Fruit fly (Drosophila melanogaster): ENCODE data around the gene CG6712.

The CG6712 gene

DNA sequence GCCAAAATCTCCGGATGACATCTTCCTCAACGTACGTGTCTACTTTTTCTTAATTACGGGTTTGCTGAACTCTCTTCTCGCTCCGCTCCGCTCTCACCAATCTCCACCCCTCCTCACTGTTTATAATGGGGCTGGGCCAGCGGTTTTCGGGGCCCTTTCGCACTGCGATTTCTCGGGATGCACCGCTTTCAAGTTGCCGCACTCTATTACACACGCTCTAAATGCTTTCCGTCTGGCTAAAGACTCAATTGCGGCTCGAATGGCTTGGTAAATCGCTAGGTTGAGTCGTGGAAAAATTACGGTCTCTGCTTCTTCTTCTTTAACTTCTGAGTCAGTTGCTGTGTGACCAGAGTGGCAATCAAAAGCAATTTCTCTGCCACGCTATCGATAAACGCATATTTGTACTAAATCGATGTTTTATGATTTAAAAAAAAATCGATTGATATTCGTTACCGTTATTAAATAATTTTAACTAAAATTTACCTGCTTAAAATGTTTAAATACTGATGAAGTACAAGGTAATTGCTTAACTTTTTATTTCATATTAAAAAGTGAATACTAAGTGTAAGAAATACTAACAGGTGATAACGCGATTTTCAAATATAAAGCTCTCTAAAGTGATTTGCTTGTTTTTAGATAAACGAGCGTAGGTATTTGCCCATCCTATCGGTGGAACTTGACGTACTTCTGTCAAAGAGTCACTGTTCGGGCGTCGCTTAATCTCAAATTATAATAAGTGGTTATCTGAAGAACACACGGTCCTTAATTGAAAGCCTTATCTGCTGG lies 12.7 kb upstream of the CG6712 start, which contains the start of the genes Rab6 and Phae1 (continued):
- TF ChIP-seq sug (tag; optimal IDR thresholded peaks at IDR 0.05) = peak; percentile 10
- TF ChIP-seq Hmx (GFP tag; optimal IDR thresholded peaks at IDR 0.05) = no peak
- no peak for TF ChIP-seq lov (optimal IDR thresholded peaks at IDR 0.05)
- TF ChIP-seq lov (GFP tag; IDR thresholded peaks at IDR 0.05) = no peak
- TF ChIP-seq az2 (GFP tag; optimal IDR thresholded peaks at IDR 0.05) = no peak
- TF ChIP-seq Sox102F (GFP tag; optimal IDR thresholded peaks at IDR 0.05) = no peak
- TF ChIP-seq dati (GFP tag; IDR thresholded peaks at IDR 0.05) = no peak
- no peak for TF ChIP-seq B-H1 (GFP tag; IDR thresholded peaks at IDR 0.05)
- no peak for TF ChIP-seq CG17912 (GFP tag; optimal IDR thresholded peaks at IDR 0.05)
- TF ChIP-seq CG30020 (tag; optimal IDR thresholded peaks at IDR 0.05) = no peak
- TF ChIP-seq twi (tag; optimal IDR thresholded peaks at IDR 0.05) = no peak
- TF ChIP-seq Xrp1 (GFP tag; IDR thresholded peaks at IDR 0.05) = no peak
- no peak for TF ChIP-seq mld (GFP tag; IDR thresholded peaks at IDR 0.05; ENCODE audit: partially characterized antibody)
- no peak for TF ChIP-seq CG12219 (GFP tag; optimal IDR thresholded peaks at IDR 0.05)
- no peak for TF ChIP-seq gcm (GFP tag; optimal IDR thresholded peaks at IDR 0.05)
- TF ChIP-seq CG11085 (GFP tag; IDR thresholded peaks at IDR 0.05) = no peak
- no peak for TF ChIP-seq cg (GFP tag; optimal IDR thresholded peaks at IDR 0.05)
- TF ChIP-seq MBD-R2 (GFP tag; IDR thresholded peaks at IDR 0.05) = peak; percentile 44; the same call in 1 of the 2 replicates
- TF ChIP-seq CG11504 (tag; optimal IDR thresholded peaks at IDR 0.05) = no peak
- peak; percentile 40 for TF ChIP-seq Nf-YC (tag; optimal IDR thresholded peaks at IDR 0.05)
- no peak for TF ChIP-seq Hr3 (GFP tag; optimal IDR thresholded peaks at IDR 0.05)
- TF ChIP-seq zfh1 (GFP tag; IDR thresholded peaks at IDR 0.05) = no peak
- TF ChIP-seq da (GFP tag; optimal IDR thresholded peaks at IDR 0.05) = no peak
- TF ChIP-seq HLHmδ (GFP tag; optimal IDR thresholded peaks at IDR 0.05) = no peak
- TF ChIP-seq slp2 (GFP tag; optimal IDR thresholded peaks at IDR 0.05) = no peak
- TF ChIP-seq crc (GFP tag; optimal IDR thresholded peaks at IDR 0.05) = no peak
- TF ChIP-seq tll (GFP tag; optimal IDR thresholded peaks at IDR 0.05) = peak in 1 of 2 experiments; percentile 40
- no peak for TF ChIP-seq lola (GFP tag; optimal IDR thresholded peaks at IDR 0.05)
- TF ChIP-seq CG12299 (tag; optimal IDR thresholded peaks at IDR 0.05) = peak; percentile 14
- TF ChIP-seq sens (GFP tag) = peak; percentile 29
- TF ChIP-seq CG5245 (GFP tag; optimal IDR thresholded peaks at IDR 0.05) = no peak
- TF ChIP-seq ab (GFP tag; optimal IDR thresholded peaks at IDR 0.05) = no peak
- TF ChIP-seq CG15696 (tag; optimal IDR thresholded peaks at IDR 0.05) = no peak
- no peak for TF ChIP-seq CG4404 (GFP tag; IDR thresholded peaks at IDR 0.05)
- TF ChIP-seq Jarid2 (GFP tag; optimal IDR thresholded peaks at IDR 0.05) = peak; percentile 32
- TF ChIP-seq dysf (GFP tag; IDR thresholded peaks at IDR 0.05) = no peak
- peak; percentile 40 for TF ChIP-seq gsb-n (tag; optimal IDR thresholded peaks at IDR 0.05)
- no peak for TF ChIP-seq ase (GFP tag; IDR thresholded peaks at IDR 0.05)
- no peak for TF ChIP-seq CG8089 (GFP tag; optimal IDR thresholded peaks at IDR 0.05)
- no peak for TF ChIP-seq gt (GFP tag; IDR thresholded peaks at IDR 0.05)
- no peak for TF ChIP-seq ash1 (GFP tag; optimal IDR thresholded peaks at IDR 0.05)
- TF ChIP-seq NC2α (GFP tag; optimal IDR thresholded peaks at IDR 0.05) = no peak
- TF ChIP-seq CG34422 (GFP tag; IDR thresholded peaks at IDR 0.05) = peak; percentile 85; the same call in 1 of the 3 replicates
- no peak for TF ChIP-seq Ets65A (GFP tag)
- TF ChIP-seq Gug (GFP tag; IDR thresholded peaks at IDR 0.05) = no peak
- peak; percentile 42; the same call in 1 of the 2 replicates for TF ChIP-seq CG42726 (GFP tag; IDR thresholded peaks at IDR 0.05; ENCODE audit: partially characterized antibody)
- TF ChIP-seq row (GFP tag; IDR thresholded peaks at IDR 0.05) = 0 out of 3 replicates have a peak, but pooled peaks have one; percentile 24
- no peak for TF ChIP-seq CG18476 (GFP tag; optimal IDR thresholded peaks at IDR 0.05)
- no peak for TF ChIP-seq luna (GFP tag; optimal IDR thresholded peaks at IDR 0.05)
- TF ChIP-seq CG14710 (tag; optimal IDR thresholded peaks at IDR 0.05) = peak; percentile 70

Data from whole organism, embryonic.